Fruit fly (Drosophila melanogaster) whole organism, wandering third instar larva: ENCODE measurements around the gene corto.
A peak's percentile ranks its signal among the peaks of the same experiment; 100 is the strongest.

ENCODE experiments used
- Abd-B ChIP-seq: fragments of >200 bp; optimal IDR thresholded peaks from 2 replicates; lab custom pipeline; 2017; ENCODE audit warnings: missing biosample characterization, missing genetic modification characterization
- CG32264 ChIP-seq: fragments of 200-800 bp; sonication (Bioruptor generic); optimal IDR thresholded peaks from 2 replicates; lab custom pipeline; 2016; ENCODE audit warnings: missing biosample characterization, missing genetic modification characterization
- CG9705 ChIP-seq: fragments of 200-800 bp; sonication (Bioruptor generic); optimal IDR thresholded peaks from 2 replicates; lab custom pipeline; 2018; ENCODE audit warnings: missing biosample characterization, mild to moderate bottlenecking, missing genetic modification characterization
- CrebA ChIP-seq: fragments of 200-800 bp; sonication (Bioruptor generic); optimal IDR thresholded peaks from 2 replicates; lab custom pipeline; 2016; ENCODE audit warnings: missing biosample characterization, mild to moderate bottlenecking, missing genetic modification characterization, borderline replicate concordance
- Dfd ChIP-seq: fragments of >200 bp; optimal IDR thresholded peaks from 2 replicates; lab custom pipeline; 2017; ENCODE audit warnings: missing biosample characterization, missing genetic modification characterization
- Dif ChIP-seq: fragments of 200-275, 200-300 bp; sonication (Bioruptor generic); optimal IDR thresholded peaks from 2 replicates; lab custom pipeline; 2018; ENCODE audit warnings: missing biosample characterization, missing genetic modification characterization; ENCODE audit not compliant: partially characterized antibody
- GATAd ChIP-seq: sonication (Bioruptor generic); optimal IDR thresholded peaks from 2 replicates; lab custom pipeline; 2016; ENCODE audit warnings: missing biosample characterization, missing genetic modification characterization
- HLH106 ChIP-seq: fragments of 200-800 bp; optimal IDR thresholded peaks from 3 replicates; lab custom pipeline; 2019; ENCODE audit warnings: missing biosample characterization, mild to moderate bottlenecking, missing genetic modification characterization, moderate library complexity
- Hnf4 ChIP-seq: fragments of 200-800 bp; sonication (Bioruptor generic); optimal IDR thresholded peaks from 2 replicates; lab custom pipeline; 2016; ENCODE audit warnings: missing biosample characterization, mild to moderate bottlenecking, missing genetic modification characterization
- Hr78 ChIP-seq: fragments of >200 bp; optimal IDR thresholded peaks from 2 replicates; lab custom pipeline; 2017; ENCODE audit warnings: missing biosample characterization, missing genetic modification characterization
- Hr83 ChIP-seq: fragments of 200-300 bp; sonication (Bioruptor generic); optimal IDR thresholded peaks from 2 replicates; lab custom pipeline; 2016; ENCODE audit warnings: missing biosample characterization, mild to moderate bottlenecking, missing genetic modification characterization, moderate library complexity; ENCODE audit not compliant: poor library complexity, severe bottlenecking
- Jra ChIP-seq: sonication (Bioruptor generic); optimal IDR thresholded peaks from 2 replicates; lab custom pipeline; 2016; ENCODE audit warnings: missing biosample characterization, missing genetic modification characterization
- Mio ChIP-seq: sonication (Bioruptor generic); optimal IDR thresholded peaks from 2 replicates; lab custom pipeline; 2016; ENCODE audit warnings: missing biosample characterization, missing genetic modification characterization
- Myc ChIP-seq: fragments of >200 bp; optimal IDR thresholded peaks from 2 replicates; lab custom pipeline; 2017
- N ChIP-seq: fragments of >200 bp; optimal IDR thresholded peaks from 2 replicates; lab custom pipeline; 2018; ENCODE audit warnings: missing biosample characterization, missing external identifiers, missing genetic modification characterization
- OdsH ChIP-seq: fragments of 200-800 bp; sonication (Bioruptor generic); optimal IDR thresholded peaks from 2 replicates; lab custom pipeline; 2016; ENCODE audit warnings: missing biosample characterization, mild to moderate bottlenecking, missing genetic modification characterization
- Rel ChIP-seq, 2 experiments: fragments of 200-800 bp; sonication (Bioruptor generic) in 1 of 2; optimal IDR thresholded peaks; 2 replicates in 1 of 2; 3 replicates in 1 of 2; lab custom pipeline; 2016 to 2019; ENCODE audit warnings: mild to moderate bottlenecking in 2 of 2, missing biosample characterization in 2 of 2, missing genetic modification characterization in 2 of 2, moderate library complexity in 1 of 2
- Sp1 ChIP-seq: fragments of 200-800 bp; sonication (Bioruptor generic); optimal IDR thresholded peaks from 3 replicates; lab custom pipeline; 2019; ENCODE audit warnings: missing biosample characterization, mild to moderate bottlenecking, missing genetic modification characterization, moderate library complexity
- Vsx2 ChIP-seq: fragments of 200-300, 225-300 bp; sonication (Bioruptor generic); optimal IDR thresholded peaks from 2 replicates; lab custom pipeline; 2018; ENCODE audit warnings: missing biosample characterization, missing genetic modification characterization; ENCODE audit not compliant: partially characterized antibody
- br ChIP-seq: fragments of 200-800 bp; sonication (Bioruptor generic); optimal IDR thresholded peaks from 2 replicates; lab custom pipeline; 2016; ENCODE audit warnings: missing biosample characterization, missing genetic modification characterization
- brk ChIP-seq: fragments of 200-800 bp; sonication (Bioruptor generic); optimal IDR thresholded peaks from 2 replicates; lab custom pipeline; 2016; ENCODE audit warnings: missing biosample characterization, mild to moderate bottlenecking, missing genetic modification characterization
- dl ChIP-seq, 2 experiments: fragments of 175-275, 200-275 bp in 1 of 2; fragments of 200-275 bp in 1 of 2; sonication (Bioruptor generic); optimal IDR thresholded peaks; lab custom pipeline; 2018; ENCODE audit warnings: mild to moderate bottlenecking in 2 of 2, missing biosample characterization in 2 of 2, missing genetic modification characterization in 2 of 2, moderate library complexity in 2 of 2; ENCODE audit not compliant: partially characterized antibody in 2 of 2, insufficient read depth in 1 of 2
- dmrt93B ChIP-seq: fragments of 200-800 bp; sonication (Bioruptor generic); optimal IDR thresholded peaks from 2 replicates; lab custom pipeline; 2018; ENCODE audit warnings: missing biosample characterization, mild to moderate bottlenecking, missing genetic modification characterization
- dsf ChIP-seq: sonication (Bioruptor generic); optimal IDR thresholded peaks from 2 replicates; lab custom pipeline; 2016; ENCODE audit warnings: missing biosample characterization, missing genetic modification characterization, borderline replicate concordance
- ey ChIP-seq: fragments of 200-800 bp; sonication (Bioruptor generic); optimal IDR thresholded peaks from 2 replicates; lab custom pipeline; 2016; ENCODE audit warnings: missing biosample characterization, missing genetic modification characterization
- foxo ChIP-seq, 2 experiments: fragments of 200-800 bp; sonication (Bioruptor generic); optimal IDR thresholded peaks; 2 replicates in 1 of 2; 3 replicates in 1 of 2; lab custom pipeline; 2016 to 2017; ENCODE audit warnings: missing biosample characterization in 2 of 2, missing genetic modification characterization in 2 of 2
- fru ChIP-seq: fragments of 200-800 bp; sonication (Bioruptor generic); optimal IDR thresholded peaks from 3 replicates; lab custom pipeline; 2016; ENCODE audit warnings: missing biosample characterization, mild to moderate bottlenecking, missing genetic modification characterization
- h ChIP-seq: fragments of 200-800 bp; sonication (Bioruptor generic); optimal IDR thresholded peaks from 3 replicates; lab custom pipeline; 2016; ENCODE audit warnings: missing biosample characterization, mild to moderate bottlenecking, missing genetic modification characterization
- jim ChIP-seq: fragments of 175-275, 200-325 bp; sonication (Bioruptor generic); optimal IDR thresholded peaks from 2 replicates; lab custom pipeline; 2016; ENCODE audit warnings: missing biosample characterization, mild to moderate bottlenecking, missing genetic modification characterization
- lola ChIP-seq: fragments of >200 bp; optimal IDR thresholded peaks from 2 replicates; lab custom pipeline; 2017; ENCODE audit warnings: missing biosample characterization, missing genetic modification characterization
- pan ChIP-seq: fragments of >200 bp; optimal IDR thresholded peaks from 2 replicates; lab custom pipeline; 2017
- psq ChIP-seq: fragments of 200-800 bp; sonication (Bioruptor generic); optimal IDR thresholded peaks from 3 replicates; lab custom pipeline; 2017; ENCODE audit warnings: missing biosample characterization, mild to moderate bottlenecking, missing genetic modification characterization, moderate library complexity
- rgr ChIP-seq: fragments of 200-800 bp; sonication (Bioruptor generic); optimal IDR thresholded peaks from 3 replicates; lab custom pipeline; 2016; ENCODE audit warnings: missing biosample characterization, mild to moderate bottlenecking, missing genetic modification characterization
- sage ChIP-seq: fragments of 200-800 bp; sonication (Bioruptor generic); optimal IDR thresholded peaks from 2 replicates; lab custom pipeline; 2016; ENCODE audit warnings: missing biosample characterization, mild to moderate bottlenecking, missing genetic modification characterization
- sv ChIP-seq: fragments of 200-800 bp; sonication (Bioruptor generic); optimal IDR thresholded peaks from 3 replicates; lab custom pipeline; 2016; ENCODE audit warnings: missing biosample characterization, missing genetic modification characterization
- tai ChIP-seq: sonication (Bioruptor generic); optimal IDR thresholded peaks from 2 replicates; lab custom pipeline; 2016; ENCODE audit warnings: missing biosample characterization, missing genetic modification characterization
- usp ChIP-seq: fragments of >200 bp; optimal IDR thresholded peaks from 2 replicates; lab custom pipeline; 2017; ENCODE audit warnings: missing biosample characterization, missing genetic modification characterization
- woc ChIP-seq: sonication (Bioruptor generic); optimal IDR thresholded peaks from 2 replicates; lab custom pipeline; 2016; ENCODE audit warnings: missing biosample characterization, mild to moderate bottlenecking, missing genetic modification characterization

The corto gene

DNA sequence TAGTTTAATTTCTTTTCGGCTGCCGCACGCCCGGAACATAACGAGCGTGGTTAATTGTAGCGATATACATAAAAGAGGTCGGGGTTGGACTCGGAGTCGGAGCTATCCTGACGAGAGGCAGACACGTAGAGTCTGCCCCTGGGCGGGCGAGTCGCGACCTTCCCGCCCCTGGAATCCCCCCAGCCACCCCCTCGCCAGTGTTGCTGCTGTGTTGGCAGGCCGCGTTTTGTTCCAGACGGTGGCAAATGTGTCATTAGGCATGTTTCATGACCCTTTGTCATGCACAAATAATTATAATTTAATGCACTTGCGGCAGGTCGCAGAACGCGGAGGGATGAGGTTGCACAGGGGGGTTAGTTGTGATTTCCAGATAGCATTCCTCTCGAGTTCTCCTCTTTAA, 18.6 kb upstream of the corto start:
- TF ChIP-seq Dfd (GFP tag; lab: Kevin White, UChicago), result peak; percentile 13
- no peak for TF ChIP-seq dmrt93B (GFP tag; lab: Kevin White, UChicago)

DNA sequence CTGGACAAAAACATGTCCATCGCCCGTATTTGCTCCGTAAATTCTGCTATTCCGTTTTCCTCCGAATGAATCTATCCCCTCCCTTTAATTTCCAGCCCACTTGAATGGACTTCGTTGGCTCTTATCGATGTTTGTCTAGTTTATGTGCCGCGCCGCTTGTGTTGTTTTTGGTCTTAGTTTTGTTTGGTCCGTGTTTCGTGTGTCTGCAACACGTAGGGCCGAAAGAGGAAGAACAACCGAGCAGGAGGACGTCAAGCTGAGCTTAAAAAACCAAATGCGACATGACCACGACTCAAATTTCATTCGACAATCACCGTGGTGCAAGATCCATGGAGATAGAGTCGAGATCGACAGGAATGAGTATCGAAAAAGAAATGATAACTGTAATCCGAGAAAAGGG, 17.3 kb upstream of the corto start:
- no peak for TF ChIP-seq ey (GFP tag; lab: Kevin White, UChicago)
- no peak for TF ChIP-seq woc (GFP tag; lab: Kevin White, UChicago)
- TF ChIP-seq HLH106 (tag; lab: Kevin White, UChicago), result no peak
- TF ChIP-seq Sp1 (GFP tag; lab: Kevin White, UChicago), result no peak
- no peak for TF ChIP-seq Mio (GFP tag; lab: Kevin White, UChicago)
- TF ChIP-seq usp (GFP tag; lab: Kevin White, UChicago), result no peak
- TF ChIP-seq dl (GFP tag; optimal IDR thresholded peaks at IDR 0.05; lab: Kevin White, UChicago; ENCODE audit: insufficient read depth in 1 of 2, partially characterized antibody in 2 of 2), result no peak
- TF ChIP-seq fru, result no peak
- TF ChIP-seq foxo (GFP tag; optimal IDR thresholded peaks at IDR 0.05; lab: Kevin White, UChicago), result no peak
- no peak for TF ChIP-seq GATAd
- TF ChIP-seq dmrt93B (GFP tag; lab: Kevin White, UChicago), result no peak
- no peak for TF ChIP-seq psq
- no peak for TF ChIP-seq brk
- TF ChIP-seq Myc (lab: Kevin White, UChicago), result no peak
- no peak for TF ChIP-seq Abd-B
- no peak for TF ChIP-seq OdsH (GFP tag; lab: Kevin White, UChicago)
- TF ChIP-seq CrebA (GFP tag; lab: Kevin White, UChicago), result no peak
- no peak for TF ChIP-seq rgr (GFP tag; lab: Kevin White, UChicago)
- no peak for TF ChIP-seq sage

DNA sequence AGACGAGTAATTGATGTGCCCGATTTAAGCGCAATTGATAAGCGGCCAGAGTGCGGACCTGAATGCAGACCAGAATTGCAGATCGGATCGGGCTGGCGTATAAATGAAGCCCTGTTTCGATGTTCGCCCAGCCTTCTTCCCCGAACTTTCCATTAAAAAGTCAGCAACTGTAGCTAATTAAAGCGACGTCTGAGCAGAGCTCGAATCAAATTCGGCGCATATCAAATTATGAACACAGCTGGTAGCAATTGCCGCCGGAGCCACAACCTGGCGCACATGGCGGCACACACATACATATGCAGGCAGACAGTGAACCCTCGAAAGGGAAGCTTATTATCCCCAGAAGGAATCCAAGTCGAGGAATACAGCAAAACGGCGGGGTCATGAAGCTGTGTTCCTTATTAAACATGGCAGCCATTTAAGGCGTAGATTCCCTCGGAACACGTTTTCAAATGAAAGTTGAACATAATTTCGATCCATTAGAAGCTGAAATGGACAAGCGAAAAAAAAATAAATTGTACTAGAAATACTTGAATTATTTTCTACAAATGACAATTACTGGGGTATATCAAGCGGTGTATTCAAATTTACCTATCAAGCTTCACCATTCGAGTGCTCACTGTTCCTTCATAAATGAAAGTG, 16.6 kb upstream of the corto start:
- peak; percentile 59 for TF ChIP-seq ey (GFP tag; lab: Kevin White, UChicago)
- no peak for TF ChIP-seq CG9705 (GFP tag; lab: Kevin White, UChicago)
- peak; percentile 5 for TF ChIP-seq rgr (GFP tag; lab: Kevin White, UChicago)
- TF ChIP-seq tai, result no peak
- TF ChIP-seq sage, result no peak
- TF ChIP-seq Hr83 (GFP tag; lab: Kevin White, UChicago), result no peak
- TF ChIP-seq Hr78 (GFP tag; lab: Kevin White, UChicago), result no peak
- peak; percentile 63 for TF ChIP-seq fru
- TF ChIP-seq jim, result no peak
- peak; percentile 64 for TF ChIP-seq h (GFP tag; lab: Kevin White, UChicago)
- peak; percentile 9 for TF ChIP-seq OdsH (GFP tag; lab: Kevin White, UChicago)
- TF ChIP-seq br (GFP tag; lab: Kevin White, UChicago), result peak; percentile 45
- no peak for TF ChIP-seq lola (GFP tag; lab: Kevin White, UChicago)
- no peak for TF ChIP-seq usp (GFP tag; lab: Kevin White, UChicago)
- no peak for TF ChIP-seq Dif (GFP tag; lab: Kevin White, UChicago)
- no peak for TF ChIP-seq sv
- no peak for TF ChIP-seq Jra (GFP tag; lab: Kevin White, UChicago)
- TF ChIP-seq brk, result no peak
- peak; percentile 43 for TF ChIP-seq woc (GFP tag; lab: Kevin White, UChicago)
- no peak for TF ChIP-seq CrebA (GFP tag; lab: Kevin White, UChicago)
- TF ChIP-seq Hnf4 (GFP tag; lab: Kevin White, UChicago), result peak; percentile 3
- no peak for TF ChIP-seq GATAd
- TF ChIP-seq dsf (GFP tag; lab: Kevin White, UChicago), result no peak
- TF ChIP-seq CG32264 (GFP tag; lab: Kevin White, UChicago), result no peak
- no peak for TF ChIP-seq pan (lab: Kevin White, UChicago)
- TF ChIP-seq Sp1 (GFP tag; lab: Kevin White, UChicago), result peak; percentile 51
- TF ChIP-seq dl (GFP tag; optimal IDR thresholded peaks at IDR 0.05; lab: Kevin White, UChicago; ENCODE audit: insufficient read depth in 1 of 2, partially characterized antibody in 2 of 2), result no peak
- TF ChIP-seq HLH106 (tag; lab: Kevin White, UChicago), result peak; percentile 47
- no peak for TF ChIP-seq Rel (GFP tag; optimal IDR thresholded peaks at IDR 0.05; lab: Kevin White, UChicago)
- TF ChIP-seq Rel (tag; optimal IDR thresholded peaks at IDR 0.05; lab: Kevin White, UChicago), result no peak
- TF ChIP-seq dmrt93B (GFP tag; lab: Kevin White, UChicago), result peak; percentile 55
- peak in 1 of 2 experiments; percentile 66 for TF ChIP-seq foxo (GFP tag; optimal IDR thresholded peaks at IDR 0.05; lab: Kevin White, UChicago)
- TF ChIP-seq N (GFP tag; lab: Kevin White, UChicago), result no peak
- TF ChIP-seq psq, result peak; percentile 42
- TF ChIP-seq Myc (lab: Kevin White, UChicago), result no peak
- TF ChIP-seq Dfd (GFP tag; lab: Kevin White, UChicago), result no peak
- TF ChIP-seq Mio (GFP tag; lab: Kevin White, UChicago), result no peak
- no peak for TF ChIP-seq Abd-B
- TF ChIP-seq Vsx2 (GFP tag; lab: Kevin White, UChicago), result peak; percentile 85
